Worm (Caenorhabditis elegans) whole organism, young adult: Measurements from ENCODE around the gene mett-10.
A peak's percentile ranks its signal among the peaks of the same experiment; 100 is the strongest.

Experiments
- B0261.1 ChIP-seq: sonication (generic microtip); optimal IDR thresholded peaks from 2 replicates; lab custom pipeline; 2016; ENCODE audit warnings: mild to moderate bottlenecking, missing genetic modification characterization, moderate library complexity, missing compliant biosample characterization
- C06A6.2 ChIP-seq: fragments of 200-800 bp; sonication (Bioruptor generic); conservative IDR thresholded peaks from 2 replicates; pipeline ENCODE4 v1.3.6; 2022; ENCODE audit warnings: missing genetic modification characterization, missing compliant biosample characterization
- C17E4.6 ChIP-seq: fragments of 200-800 bp; sonication (Bioruptor generic); IDR thresholded peaks from 2 replicates; pipeline ENCODE4 v1.3.6; 2022; ENCODE audit warnings: missing genetic modification reagents, missing genetic modification characterization, missing compliant biosample characterization
- F33H1.4 ChIP-seq: fragments of 200-800 bp; sonication (Bioruptor generic); IDR thresholded peaks from 2 replicates; pipeline ENCODE4 v1.3.6; 2022; ENCODE audit warnings: missing genetic modification reagents, missing genetic modification characterization, missing compliant biosample characterization
- F39B2.1 ChIP-seq: fragments of 200-800 bp; sonication (Bioruptor generic); IDR thresholded peaks from 2 replicates; pipeline ENCODE4 v1.3.6; 2022; ENCODE audit warnings: missing genetic modification reagents, missing genetic modification characterization, missing compliant biosample characterization
- F57C9.4 ChIP-seq: sonication (generic microtip); optimal IDR thresholded peaks from 2 replicates; lab custom pipeline; 2017; ENCODE audit warnings: mild to moderate bottlenecking, missing genetic modification characterization, missing compliant biosample characterization
- athp-1 ChIP-seq: sonication (generic microtip); optimal IDR thresholded peaks from 2 replicates; lab custom pipeline; 2017; ENCODE audit warnings: mild to moderate bottlenecking, missing genetic modification characterization, missing compliant biosample characterization
- attf-3 ChIP-seq: fragments of 200-800 bp; sonication (Bioruptor generic); conservative IDR thresholded peaks from 2 replicates; pipeline ENCODE4 v1.3.6; 2022; ENCODE audit warnings: missing genetic modification reagents, missing genetic modification characterization, missing compliant biosample characterization
- attf-5 ChIP-seq: fragments of 200-800 bp; sonication (Bioruptor generic); optimal IDR thresholded peaks from 2 replicates; lab custom pipeline; 2018; ENCODE audit warnings: mild to moderate bottlenecking, missing genetic modification characterization, missing compliant biosample characterization
- bed-2 ChIP-seq: fragments of 200-800 bp; sonication (Bioruptor generic); IDR thresholded peaks from 2 replicates; pipeline ENCODE4 v1.3.6; 2022; ENCODE audit warnings: missing genetic modification reagents, missing genetic modification characterization, missing compliant biosample characterization
- cebp-2 ChIP-seq: fragments of 200-800 bp; sonication (Bioruptor generic); IDR thresholded peaks from 2 replicates; pipeline ENCODE4 v1.3.6; 2022; ENCODE audit warnings: missing genetic modification characterization, missing compliant biosample characterization
- ceh-100 ChIP-seq: fragments of 200-800 bp; sonication (Bioruptor generic); IDR thresholded peaks from 2 replicates; pipeline ENCODE4 v1.3.6; 2022; ENCODE audit warnings: missing genetic modification reagents, missing genetic modification characterization, missing compliant biosample characterization
- ceh-40 ChIP-seq: fragments of 200-800 bp; sonication (Bioruptor generic); IDR thresholded peaks from 2 replicates; pipeline ENCODE4 v1.3.6; 2022; ENCODE audit warnings: missing genetic modification characterization, missing compliant biosample characterization
- ceh-58 ChIP-seq: fragments of 200-800 bp; sonication (Bioruptor generic); IDR thresholded peaks from 2 replicates; pipeline ENCODE4 v1.3.6; 2022; ENCODE audit warnings: missing genetic modification characterization, missing compliant biosample characterization
- ceh-79 ChIP-seq: sonication (generic microtip); optimal IDR thresholded peaks from 2 replicates; lab custom pipeline; 2017; ENCODE audit warnings: mild to moderate bottlenecking, missing genetic modification characterization, missing compliant biosample characterization
- chd-7 ChIP-seq: sonication (generic microtip); optimal IDR thresholded peaks from 2 replicates; lab custom pipeline; 2016; ENCODE audit warnings: mild to moderate bottlenecking, missing genetic modification characterization, moderate library complexity, missing compliant biosample characterization
- dpl-1 ChIP-seq: fragments of 150-350 bp; optimal IDR thresholded peaks from 2 replicates; lab custom pipeline; 2014; ENCODE audit warnings: missing biosample characterization, missing genetic modification reagents, missing genetic modification characterization
- efl-1 ChIP-seq: fragments of 150-350 bp; optimal IDR thresholded peaks from 2 replicates; lab custom pipeline; 2014; ENCODE audit warnings: missing biosample characterization, missing genetic modification reagents, missing genetic modification characterization
- egl-44 ChIP-seq: fragments of 200-800 bp; sonication (Bioruptor generic); IDR thresholded peaks from 2 replicates; pipeline ENCODE4 v1.3.6; 2022; ENCODE audit warnings: missing genetic modification reagents, missing genetic modification characterization, missing compliant biosample characterization
- fkh-3 ChIP-seq: sonication (generic microtip); optimal IDR thresholded peaks from 2 replicates; lab custom pipeline; 2016; ENCODE audit warnings: mild to moderate bottlenecking, missing genetic modification characterization, missing compliant biosample characterization
- hmg-1.2 ChIP-seq: fragments of 200-800 bp; sonication (Bioruptor generic); IDR thresholded peaks from 2 replicates; pipeline ENCODE4 v1.3.6; 2022; ENCODE audit warnings: missing genetic modification reagents, missing genetic modification characterization, missing compliant biosample characterization
- hmg-20 ChIP-seq: fragments of 200-800 bp; sonication (Bioruptor generic); IDR thresholded peaks from 2 replicates; pipeline ENCODE4 v1.3.6; 2022; ENCODE audit warnings: missing genetic modification reagents, missing genetic modification characterization, missing compliant biosample characterization
- let-607 ChIP-seq, 2 experiments: fragments of 200-800 bp in 1 of 2; sonication (Bioruptor generic) in 1 of 2; sonication (generic microtip) in 1 of 2; optimal IDR thresholded peaks; 2 replicates each; lab custom pipeline; 2016 to 2018; ENCODE audit warnings: mild to moderate bottlenecking in 2 of 2, missing compliant biosample characterization in 2 of 2, missing genetic modification characterization in 2 of 2, moderate library complexity in 2 of 2, missing genotype in 1 of 2
- lin-26 ChIP-seq: fragments of 200-800 bp; sonication (Bioruptor generic); IDR thresholded peaks from 2 replicates; pipeline ENCODE4 v1.3.6; 2022; ENCODE audit warnings: missing genetic modification reagents, missing genetic modification characterization, missing compliant biosample characterization
- lin-35 ChIP-seq, 3 experiments: fragments of 150-350 bp in 2 of 3; sonication (generic microtip) in 1 of 3; optimal IDR thresholded peaks; 2 replicates each; lab custom pipeline; 2014 to 2018; ENCODE audit warnings: missing biosample characterization in 3 of 3, missing genetic modification characterization in 3 of 3, missing genetic modification reagents in 3 of 3
- lin-40 ChIP-seq: sonication (generic microtip); optimal IDR thresholded peaks from 2 replicates; lab custom pipeline; 2016; ENCODE audit warnings: missing genetic modification characterization, mild to moderate bottlenecking, missing compliant biosample characterization, missing genotype, missing genetic modification reagents
- lin-54 ChIP-seq: fragments of 200-800 bp; sonication (Bioruptor generic); optimal IDR thresholded peaks from 2 replicates; lab custom pipeline; 2018; ENCODE audit warnings: mild to moderate bottlenecking, missing genetic modification characterization, missing compliant biosample characterization
- lir-1 ChIP-seq: fragments of 200-800 bp; sonication (Bioruptor generic); conservative IDR thresholded peaks from 2 replicates; pipeline ENCODE4 v1.3.6; 2022; ENCODE audit warnings: missing genetic modification reagents, missing genetic modification characterization, missing compliant biosample characterization
- lsl-1 ChIP-seq: fragments of 200-800 bp; sonication (Bioruptor generic); optimal IDR thresholded peaks from 2 replicates; lab custom pipeline; 2018; ENCODE audit warnings: mild to moderate bottlenecking, missing genetic modification characterization, moderate library complexity, missing compliant biosample characterization
- lsy-27 ChIP-seq: sonication (generic microtip); optimal IDR thresholded peaks from 2 replicates; lab custom pipeline; 2017; ENCODE audit warnings: missing genetic modification characterization, mild to moderate bottlenecking, missing compliant biosample characterization, antibody characterized with exemption, missing genotype, borderline replicate concordance; ENCODE audit not compliant: insufficient read depth
- madf-10 ChIP-seq: sonication (generic microtip); optimal IDR thresholded peaks from 2 replicates; lab custom pipeline; 2016; ENCODE audit warnings: mild to moderate bottlenecking, missing genetic modification characterization, missing compliant biosample characterization
- madf-6 ChIP-seq: fragments of 200-800 bp; sonication (Bioruptor generic); IDR thresholded peaks from 2 replicates; pipeline ENCODE4 v1.3.6; 2022; ENCODE audit warnings: missing genetic modification reagents, missing genetic modification characterization, missing compliant biosample characterization
- mel-28 ChIP-seq: sonication (generic microtip); optimal IDR thresholded peaks from 2 replicates; lab custom pipeline; 2016; ENCODE audit warnings: borderline replicate concordance, mild to moderate bottlenecking, missing genetic modification characterization, missing compliant biosample characterization
- nfyb-1 ChIP-seq: fragments of 200-800 bp; sonication (Bioruptor generic); IDR thresholded peaks from 2 replicates; pipeline ENCODE4 v1.3.6; 2022; ENCODE audit warnings: missing genetic modification reagents, missing genetic modification characterization, missing compliant biosample characterization
- nhr-120 ChIP-seq: fragments of 200-800 bp; sonication (Bioruptor generic); IDR thresholded peaks from 2 replicates; pipeline ENCODE4 v1.3.6; 2022; ENCODE audit warnings: missing genetic modification characterization, missing compliant biosample characterization
- nhr-80 ChIP-seq: sonication (generic microtip); optimal IDR thresholded peaks from 2 replicates; lab custom pipeline; 2016; ENCODE audit warnings: missing genetic modification characterization, missing compliant biosample characterization
- sea-2 ChIP-seq: fragments of 200-800 bp; sonication (Bioruptor generic); IDR thresholded peaks from 2 replicates; pipeline ENCODE4 v1.3.6; 2022; ENCODE audit warnings: missing genetic modification characterization, missing compliant biosample characterization
- snpc-1.1 ChIP-seq: sonication (generic microtip); optimal IDR thresholded peaks from 2 replicates; lab custom pipeline; 2017; ENCODE audit warnings: missing genetic modification characterization, mild to moderate bottlenecking, missing compliant biosample characterization, antibody characterized with exemption, moderate library complexity, missing genotype, missing genetic modification reagents; ENCODE audit not compliant: insufficient read depth
- snpc-4 ChIP-seq, 5 experiments: fragments of 150-350 bp in 1 of 5; sonication (generic microtip) in 4 of 5; optimal IDR thresholded peaks; 2 replicates each; lab custom pipeline; 2014 to 2018; ENCODE audit warnings: missing genetic modification characterization in 5 of 5, missing biosample characterization in 3 of 5, antibody characterized with exemption in 2 of 5, mild to moderate bottlenecking in 2 of 5, missing compliant biosample characterization in 2 of 5, missing genotype in 2 of 5, moderate library complexity in 2 of 5, missing genetic modification reagents in 1 of 5
- somi-1 ChIP-seq: fragments of 200-800 bp; sonication (Bioruptor generic); optimal IDR thresholded peaks from 2 replicates; lab custom pipeline; 2018; ENCODE audit warnings: mild to moderate bottlenecking, missing genetic modification characterization, missing compliant biosample characterization
- tlf-1 ChIP-seq: fragments of 200-800 bp; sonication (Bioruptor generic); optimal IDR thresholded peaks from 2 replicates; lab custom pipeline; 2018; ENCODE audit warnings: mild to moderate bottlenecking, missing genetic modification characterization, missing compliant biosample characterization
- unc-130 ChIP-seq: sonication (generic microtip); optimal IDR thresholded peaks from 2 replicates; lab custom pipeline; 2016; ENCODE audit warnings: missing genetic modification reagents, missing genetic modification characterization, missing compliant biosample characterization
- unc-62 ChIP-seq: fragments of 150-350 bp; optimal IDR thresholded peaks from 2 replicates; lab custom pipeline; 2014; ENCODE audit warnings: missing biosample characterization, missing genetic modification reagents, missing genetic modification characterization
- zfh-2 ChIP-seq: fragments of 200-800 bp; sonication (Bioruptor generic); conservative IDR thresholded peaks from 2 replicates; pipeline ENCODE4 v1.3.6; 2022; ENCODE audit warnings: missing genetic modification reagents, missing genetic modification characterization, missing compliant biosample characterization
- ztf-22 ChIP-seq: fragments of 200-800 bp; sonication (Bioruptor generic); optimal IDR thresholded peaks from 2 replicates; lab custom pipeline; 2018; ENCODE audit warnings: mild to moderate bottlenecking, missing genetic modification characterization, moderate library complexity, missing compliant biosample characterization
- ztf-6 ChIP-seq: fragments of 200-800 bp; sonication (Bioruptor generic); IDR thresholded peaks from 2 replicates; pipeline ENCODE4 v1.3.6; 2022; ENCODE audit warnings: missing genetic modification reagents, missing genetic modification characterization, missing compliant biosample characterization

The mett-10 gene

ce11 chrIII:10093093-10093492 lies 21.7 kb upstream of the mett-10 start:
- TF ChIP-seq ztf-6 (GFP tag; lab: Robert Waterston, UW), result no peak
- no peak for TF ChIP-seq nhr-80
- TF ChIP-seq lsl-1 (GFP tag; lab: Kevin White, UChicago), result peak; percentile 42
- TF ChIP-seq unc-130 (GFP tag; lab: Kevin White, UChicago), result no peak
- TF ChIP-seq nfyb-1 (GFP tag; lab: Robert Waterston, UW), result 0 out of 2 replicates have a peak, but pooled peaks have one; percentile 35
- peak; percentile 81 for TF ChIP-seq lin-54
- TF ChIP-seq unc-62 (GFP tag; lab: Kevin White, UChicago), result no peak
- peak; percentile 37; the same call in 1 of the 2 replicates for TF ChIP-seq madf-6 (GFP tag; lab: Robert Waterston, UW)
- TF ChIP-seq snpc-4 (GFP tag; optimal IDR thresholded peaks at IDR 0.05; lab: Kevin White, UChicago), result no peak
- TF ChIP-seq snpc-4 (tag; optimal IDR thresholded peaks at IDR 0.05; lab: Kevin White, UChicago), result peak in 1 of 4 experiments; percentile 6
- TF ChIP-seq attf-3 (GFP tag; lab: Robert Waterston, UW), result no peak
- TF ChIP-seq lsy-27 (tag; lab: Kevin White, UChicago), result no peak
- TF ChIP-seq F33H1.4, result 0 out of 2 replicates have a peak, but pooled peaks have one; percentile 18
- TF ChIP-seq lin-35 (GFP tag; optimal IDR thresholded peaks at IDR 0.05; lab: Kevin White, UChicago), result peak in 1 of 3 experiments; percentile 54
- no peak for TF ChIP-seq lir-1 (GFP tag; lab: Robert Waterston, UW)
- TF ChIP-seq egl-44, result no peak
- TF ChIP-seq efl-1 (GFP tag; lab: Kevin White, UChicago), result peak; percentile 66
- peak; percentile 12; the same call in 1 of the 2 replicates for TF ChIP-seq hmg-1.2 (GFP tag; lab: Robert Waterston, UW)
- TF ChIP-seq somi-1 (GFP tag; lab: Kevin White, UChicago), result no peak
- TF ChIP-seq ceh-100 (GFP tag; lab: Robert Waterston, UW), result no peak
- TF ChIP-seq athp-1 (tag; lab: Kevin White, UChicago), result no peak
- TF ChIP-seq dpl-1 (GFP tag; lab: Kevin White, UChicago), result peak; percentile 57
- TF ChIP-seq, all 124 proteins: peak for 10

- no peak for TF ChIP-seq ztf-22 (GFP tag; lab: Kevin White, UChicago)
- TF ChIP-seq ceh-58 (GFP tag; lab: Robert Waterston, UW), result no peak
- peak; percentile 66; the same call in 1 of the 2 replicates for TF ChIP-seq nfyb-1 (GFP tag; lab: Robert Waterston, UW)
- no peak for TF ChIP-seq C17E4.6 (GFP tag; lab: Robert Waterston, UW)
- peak; percentile 52; the same call in 1 of the 2 replicates for TF ChIP-seq madf-6 (GFP tag; lab: Robert Waterston, UW)
- no peak for TF ChIP-seq B0261.1
- no peak for TF ChIP-seq tlf-1
- peak; percentile 23 for TF ChIP-seq chd-7
- TF ChIP-seq efl-1 (GFP tag; lab: Kevin White, UChicago), result peak; percentile 35
- TF ChIP-seq zfh-2 (GFP tag; lab: Robert Waterston, UW), result peak; percentile 96
- TF ChIP-seq lin-26 (GFP tag; lab: Robert Waterston, UW), result 0 out of 2 replicates have a peak, but pooled peaks have one; percentile 24
- no peak for TF ChIP-seq lsl-1 (GFP tag; lab: Kevin White, UChicago)
- 0 out of 2 replicates have a peak, but pooled peaks have one; percentile 57 for TF ChIP-seq nhr-120 (GFP tag; lab: Robert Waterston, UW)
- no peak for TF ChIP-seq attf-5 (GFP tag; lab: Kevin White, UChicago)
- 0 out of 2 replicates have a peak, but pooled peaks have one; percentile 68 for TF ChIP-seq bed-2 (GFP tag; lab: Robert Waterston, UW)
- TF ChIP-seq F39B2.1 (GFP tag; lab: Robert Waterston, UW), result no peak
- TF ChIP-seq hmg-20, result no peak
- no peak for TF ChIP-seq ceh-40 (GFP tag; lab: Robert Waterston, UW)
- TF ChIP-seq lin-40 (tag; lab: Kevin White, UChicago), result no peak
- no peak for TF ChIP-seq C06A6.2 (GFP tag; lab: Robert Waterston, UW)
- no peak for TF ChIP-seq unc-130 (GFP tag; lab: Kevin White, UChicago)
- no peak for TF ChIP-seq F57C9.4
- no peak for TF ChIP-seq madf-10 (tag; lab: Kevin White, UChicago)
- no peak for TF ChIP-seq fkh-3
- no peak for TF ChIP-seq unc-62 (GFP tag; lab: Kevin White, UChicago)
- no peak for TF ChIP-seq sea-2 (GFP tag; lab: Robert Waterston, UW)
- no peak for TF ChIP-seq cebp-2 (GFP tag; lab: Robert Waterston, UW)
- TF ChIP-seq ceh-79 (tag; lab: Kevin White, UChicago), result no peak
- TF ChIP-seq let-607 (tag; optimal IDR thresholded peaks at IDR 0.05; lab: Kevin White, UChicago), result no peak
- TF ChIP-seq mel-28 (tag; lab: Kevin White, UChicago), result no peak
- TF ChIP-seq snpc-1.1 (tag; lab: Kevin White, UChicago), result no peak
These were observed 20.3 kb upstream of the mett-10 start for ce11 chrIII:10094538-10094937.
